Fruit fly (Drosophila melanogaster): ENCODE results near the gene CG5004.

The CG5004 gene

DNA sequence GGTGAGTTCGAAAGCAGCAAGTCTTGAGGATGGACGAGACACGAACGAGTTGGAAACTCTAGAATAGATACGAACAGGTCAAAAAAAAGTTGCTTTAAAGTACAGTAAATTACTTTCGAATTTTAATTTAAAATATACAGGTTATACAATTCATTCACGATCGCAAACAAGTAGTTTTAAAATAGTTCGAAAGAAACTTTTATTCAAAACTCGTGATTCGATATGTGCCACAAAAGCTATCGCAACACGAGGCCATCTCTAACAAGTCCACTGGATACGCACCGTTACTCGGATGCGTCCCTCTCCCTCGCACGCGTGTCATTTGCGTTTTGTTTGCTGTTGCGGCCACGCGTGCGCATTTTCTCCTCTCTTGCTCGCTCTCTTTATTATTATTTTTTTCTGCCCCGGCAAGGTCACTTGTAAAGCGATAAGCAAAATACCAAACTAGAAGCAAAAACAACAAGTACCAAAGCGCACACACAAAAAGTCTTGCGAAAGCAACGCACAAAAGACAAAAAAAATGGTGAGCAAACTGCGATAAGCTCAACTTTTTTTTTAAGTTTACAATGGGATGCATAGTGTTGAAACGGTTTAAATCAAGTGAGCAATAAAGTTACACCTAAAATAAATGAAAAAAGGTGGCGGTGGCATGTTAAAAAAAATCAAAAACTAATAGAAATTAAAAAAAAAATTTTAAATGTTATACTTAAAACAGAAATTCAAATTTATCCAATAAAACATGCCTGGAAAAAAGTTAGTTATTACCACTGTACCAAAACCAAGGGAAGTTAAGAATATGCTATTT is 17.8 kb downstream of the CG5004 start (continued):
- peak; percentile 27 for TF ChIP-seq CG18619 (GFP tag; optimal IDR thresholded peaks at IDR 0.05)
- peak; percentile 36; the same call in 1 of the 2 replicates for TF ChIP-seq onecut (GFP tag; IDR thresholded peaks at IDR 0.05)
- TF ChIP-seq chn (GFP tag; optimal IDR thresholded peaks at IDR 0.05) = peak; percentile 34
- no peak for TF ChIP-seq jing (GFP tag; optimal IDR thresholded peaks at IDR 0.05)
- peak; percentile 22 for TF ChIP-seq tx (GFP tag; optimal IDR thresholded peaks at IDR 0.05)
- peak; percentile 22 for TF ChIP-seq HmgZ (tag; optimal IDR thresholded peaks at IDR 0.05)
- TF ChIP-seq CG8359 (GFP tag; optimal IDR thresholded peaks at IDR 0.05; ENCODE audit: borderline replicate concordance) = no peak
- TF ChIP-seq dmrt99B (tag; optimal IDR thresholded peaks at IDR 0.05) = peak; percentile 85
- TF ChIP-seq Hmr (GFP tag; optimal IDR thresholded peaks at IDR 0.05) = peak; percentile 71
- peak; percentile 47 for TF ChIP-seq CG12391 (tag; optimal IDR thresholded peaks at IDR 0.05)
- TF ChIP-seq Spps (tag; optimal IDR thresholded peaks at IDR 0.05) = peak; percentile 18
- TF ChIP-seq CG6765 (GFP tag; optimal IDR thresholded peaks at IDR 0.05) = peak; percentile 67
- TF ChIP-seq cad (GFP tag; optimal IDR thresholded peaks at IDR 0.05) = no peak
- 0 out of 2 replicates have a peak, but pooled peaks have one; percentile 40 for TF ChIP-seq ap (GFP tag; IDR thresholded peaks at IDR 0.05)
- no peak for TF ChIP-seq CG12299 (tag; optimal IDR thresholded peaks at IDR 0.05)
- peak; percentile 82 for TF ChIP-seq dysf (GFP tag; IDR thresholded peaks at IDR 0.05)
- TF ChIP-seq MBD-R2 (GFP tag; IDR thresholded peaks at IDR 0.05) = 0 out of 2 replicates have a peak, but pooled peaks have one; percentile 7
- TF ChIP-seq H15 (GFP tag; IDR thresholded peaks at IDR 0.05) = 0 out of 3 replicates have a peak, but pooled peaks have one; percentile 30
- TF ChIP-seq CG3838 (GFP tag; optimal IDR thresholded peaks at IDR 0.05) = no peak
- TF ChIP-seq CG11504 (tag; optimal IDR thresholded peaks at IDR 0.05) = peak; percentile 78
- TF ChIP-seq CG12071 (GFP tag; optimal IDR thresholded peaks at IDR 0.05) = no peak
- 0 out of 2 replicates have a peak, but pooled peaks have one; percentile 40 for TF ChIP-seq sens-2 (GFP tag; IDR thresholded peaks at IDR 0.05)
- TF ChIP-seq cg (GFP tag; optimal IDR thresholded peaks at IDR 0.05) = peak; percentile 12
- no peak for TF ChIP-seq fu2 (GFP tag; optimal IDR thresholded peaks at IDR 0.05)
- TF ChIP-seq Gsc (GFP tag; IDR thresholded peaks at IDR 0.05) = no peak
- TF ChIP-seq PHDP (tag; optimal IDR thresholded peaks at IDR 0.05) = peak; percentile 68
- peak; percentile 62 for TF ChIP-seq CG4730 (GFP tag; IDR thresholded peaks at IDR 0.05)
- TF ChIP-seq inv (GFP tag; IDR thresholded peaks at IDR 0.05; ENCODE audit: partially characterized antibody) = peak; percentile 81
- no peak for TF ChIP-seq Dfd (GFP tag; optimal IDR thresholded peaks at IDR 0.05)
- TF ChIP-seq pfk (GFP tag; optimal IDR thresholded peaks at IDR 0.05) = no peak
- TF ChIP-seq trh (GFP tag; optimal IDR thresholded peaks at IDR 0.05) = peak; percentile 2
- TF ChIP-seq pum (GFP tag; optimal IDR thresholded peaks at IDR 0.05) = peak; percentile 5
- TF ChIP-seq nerfin-1 (tag; optimal IDR thresholded peaks at IDR 0.05) = no peak
- TF ChIP-seq HHEX (GFP tag; optimal IDR thresholded peaks at IDR 0.05) = peak; percentile 72
- TF ChIP-seq CG11085 (GFP tag; IDR thresholded peaks at IDR 0.05) = peak; percentile 47; the same call in 1 of the 2 replicates
- TF ChIP-seq CG16813 (GFP tag; IDR thresholded peaks at IDR 0.05; ENCODE audit: partially characterized antibody) = peak; percentile 94
- TF ChIP-seq corto (GFP tag; optimal IDR thresholded peaks at IDR 0.05) = no peak
- TF ChIP-seq pros (GFP tag; optimal IDR thresholded peaks at IDR 0.05) = peak; percentile 22
- TF ChIP-seq Jarid2 (GFP tag; optimal IDR thresholded peaks at IDR 0.05) = no peak
- TF ChIP-seq peb (GFP tag; IDR thresholded peaks at IDR 0.05) = peak; percentile 36; the same call in 1 of the 2 replicates
- TF ChIP-seq CG6689 (GFP tag; IDR thresholded peaks at IDR 0.05) = peak; percentile 68
- peak; percentile 40 for TF ChIP-seq CG6654 (GFP tag; optimal IDR thresholded peaks at IDR 0.05)
- peak; percentile 9 for TF ChIP-seq Hr3 (GFP tag; optimal IDR thresholded peaks at IDR 0.05)
- TF ChIP-seq zen2 (GFP tag; IDR thresholded peaks at IDR 0.05; ENCODE audit: partially characterized antibody) = no peak; the same call in 2 of the 3 replicates
- no peak for TF ChIP-seq CG31365 (tag; optimal IDR thresholded peaks at IDR 0.05)
- peak; percentile 58 for TF ChIP-seq Hand (GFP tag; optimal IDR thresholded peaks at IDR 0.05)
- TF ChIP-seq cwo (GFP tag; optimal IDR thresholded peaks at IDR 0.05) = peak; percentile 78
- TF ChIP-seq ind (GFP tag; optimal IDR thresholded peaks at IDR 0.05) = peak; percentile 55

Data from whole organism, embryonic.